Worm (Caenorhabditis elegans): ENCODE results near the gene phf-30.

The phf-30 gene

DNA sequence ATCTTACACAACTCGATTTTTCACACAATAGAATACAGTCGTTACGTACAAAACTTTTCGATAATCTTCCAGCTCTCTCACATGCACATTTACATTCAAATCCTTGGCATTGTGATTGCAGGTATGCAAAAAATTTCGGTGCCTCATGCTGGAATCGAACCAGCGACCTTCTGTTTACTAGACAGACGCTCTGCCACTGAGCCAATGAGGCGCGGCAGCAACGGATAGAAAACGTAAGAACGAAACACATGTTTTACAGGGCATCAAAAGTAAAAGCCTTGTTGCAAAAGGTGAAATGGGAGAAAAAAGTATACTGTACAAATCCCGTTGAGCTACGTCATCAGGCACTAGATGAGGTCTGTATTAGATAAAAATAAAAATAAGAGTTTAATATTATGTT is 27.1 kb downstream of the phf-30 start (continued):
- no peak for TF ChIP-seq lin-35 (GFP tag; optimal IDR thresholded peaks at IDR 0.05)
- TF ChIP-seq die-1 (tag; optimal IDR thresholded peaks at IDR 0.05), result peak; percentile 78
- TF ChIP-seq Y79H2A.3 (GFP tag; conservative IDR thresholded peaks at IDR 0.05), result no peak
- TF ChIP-seq lin-54 (GFP tag; optimal IDR thresholded peaks at IDR 0.05), result peak; percentile 29
- no peak for TF ChIP-seq dpff-1 (tag; optimal IDR thresholded peaks at IDR 0.05)
- no peak for TF ChIP-seq nfya-1 (tag; optimal IDR thresholded peaks at IDR 0.05; ENCODE audit: borderline replicate concordance, insufficient read depth)
- TF ChIP-seq F55B11.4 (tag; optimal IDR thresholded peaks at IDR 0.05; ENCODE audit: borderline replicate concordance, insufficient read depth), result no peak
- TF ChIP-seq pbrm-1 (GFP tag; IDR thresholded peaks at IDR 0.05), result peak; percentile 58; the same call in 1 of the 2 replicates
- TF ChIP-seq hmg-1.2 (GFP tag; IDR thresholded peaks at IDR 0.05), result peak; percentile 72
- 0 out of 2 replicates have a peak, but pooled peaks have one; percentile 36 for TF ChIP-seq ceh-91 (GFP tag; IDR thresholded peaks at IDR 0.05)
- peak; percentile 46; the same call in 1 of the 2 replicates for TF ChIP-seq Y53G8AR.9 (GFP tag; conservative IDR thresholded peaks at IDR 0.05)
- no peak; the same call in 1 of the 2 replicates for TF ChIP-seq F33H1.4 (GFP tag; IDR thresholded peaks at IDR 0.05)
- TF ChIP-seq B0035.1 (tag; optimal IDR thresholded peaks at IDR 0.05), result no peak
- no peak for TF ChIP-seq F57C9.4 (tag; optimal IDR thresholded peaks at IDR 0.05)
- TF ChIP-seq ztf-3 (GFP tag; optimal IDR thresholded peaks at IDR 0.05), result no peak
- TF ChIP-seq T07F8.4 (tag; optimal IDR thresholded peaks at IDR 0.05), result peak; percentile 35
- TF ChIP-seq lsl-1 (GFP tag; optimal IDR thresholded peaks at IDR 0.05), result peak; percentile 39
- TF ChIP-seq ztf-26 (tag; optimal IDR thresholded peaks at IDR 0.05), result no peak
- peak; percentile 17 for TF ChIP-seq snpc-4 (GFP tag; optimal IDR thresholded peaks at IDR 0.05)
- TF ChIP-seq snpc-4 (tag; optimal IDR thresholded peaks at IDR 0.05), result peak; percentile 43 to 90 (median 68)
- TF ChIP-seq ceh-27 (GFP tag; optimal IDR thresholded peaks at IDR 0.05), result peak; percentile 16
- peak; percentile 47 for TF ChIP-seq ztf-18 (tag; optimal IDR thresholded peaks at IDR 0.05)
- TF ChIP-seq egl-18 (GFP tag; IDR thresholded peaks at IDR 0.05), result no peak
- no peak for TF ChIP-seq let-526 (GFP tag; IDR thresholded peaks at IDR 0.05)
- no peak for TF ChIP-seq nhr-120 (GFP tag; IDR thresholded peaks at IDR 0.05)
- no peak for TF ChIP-seq C06A6.2 (GFP tag; conservative IDR thresholded peaks at IDR 0.05)
- TF ChIP-seq K12H6.12 (tag; optimal IDR thresholded peaks at IDR 0.05), result no peak
- no peak for TF ChIP-seq lin-40 (tag; optimal IDR thresholded peaks at IDR 0.05)
- TF ChIP-seq ceh-79 (tag; optimal IDR thresholded peaks at IDR 0.05), result no peak
- peak; percentile 70 for TF ChIP-seq T26A5.8 (tag; optimal IDR thresholded peaks at IDR 0.05)
- TF ChIP-seq nfya-2 (GFP tag; IDR thresholded peaks at IDR 0.05), result no peak
- TF ChIP-seq ekl-4 (GFP tag; IDR thresholded peaks at IDR 0.05), result no peak
- TF ChIP-seq F23B12.7 (tag; optimal IDR thresholded peaks at IDR 0.05; ENCODE audit: insufficient read depth), result peak; percentile 58
- TF ChIP-seq ceh-58 (GFP tag; IDR thresholded peaks at IDR 0.05), result no peak
- no peak for TF ChIP-seq nhr-80 (tag; optimal IDR thresholded peaks at IDR 0.05)
- peak; percentile 11 for TF ChIP-seq somi-1 (GFP tag; optimal IDR thresholded peaks at IDR 0.05)
- TF ChIP-seq ztf-28 (GFP tag; IDR thresholded peaks at IDR 0.05), result no peak
- TF ChIP-seq K11D2.4 (GFP tag; IDR thresholded peaks at IDR 0.05), result no peak
- TF ChIP-seq mcd-1 (GFP tag; IDR thresholded peaks at IDR 0.05), result no peak
- peak; percentile 50; the same call in 1 of the 2 replicates for TF ChIP-seq B0336.3 (GFP tag; IDR thresholded peaks at IDR 0.05)
- TF ChIP-seq efl-1 (GFP tag; optimal IDR thresholded peaks at IDR 0.05), result no peak
- TF ChIP-seq ama-1 (optimal IDR thresholded peaks at IDR 0.05), result no peak
- peak in 1 of 2 experiments; percentile 72 for TF ChIP-seq ama-1 (GFP tag; optimal IDR thresholded peaks at IDR 0.05)
- no peak for TF ChIP-seq aptf-2 (GFP tag; conservative IDR thresholded peaks at IDR 0.05)
- peak; percentile 93 for TF ChIP-seq tbp1 (GFP tag; optimal IDR thresholded peaks at IDR 0.05)
- peak; percentile 89 for TF ChIP-seq him-1 (tag; optimal IDR thresholded peaks at IDR 0.05)
- 0 out of 2 replicates have a peak, but pooled peaks have one; percentile 44 for TF ChIP-seq cebp-2 (GFP tag; IDR thresholded peaks at IDR 0.05)
- TF ChIP-seq hrde-1 (tag; optimal IDR thresholded peaks at IDR 0.05; ENCODE audit: borderline replicate concordance), result peak; percentile 6
- TF ChIP-seq mes-4 (tag; optimal IDR thresholded peaks at IDR 0.05), result no peak
- no peak for TF ChIP-seq aptf-3 (GFP tag; IDR thresholded peaks at IDR 0.05)
